Worm (Caenorhabditis elegans) whole organism, L2 larva: ENCODE results near the gene msp-32.
A peak's percentile ranks its signal among the peaks of the same experiment; 100 is the strongest.

Experiments
- C34F6.9 ChIP-seq: fragments of 150-350 bp; optimal IDR thresholded peaks from 2 replicates; lab custom pipeline; 2014; ENCODE audit warnings: missing biosample characterization, missing genetic modification characterization
- F13H6.1 ChIP-seq: sonication (generic microtip); optimal IDR thresholded peaks from 2 replicates; lab custom pipeline; 2016; ENCODE audit warnings: missing genetic modification characterization, missing compliant biosample characterization
- Y55F3AM.14 ChIP-seq: fragments of 200-800 bp; sonication (Bioruptor generic); optimal IDR thresholded peaks from 2 replicates; lab custom pipeline; 2018; ENCODE audit warnings: mild to moderate bottlenecking, missing genetic modification characterization, missing compliant biosample characterization
- ZK546.5 ChIP-seq: sonication (generic microtip); optimal IDR thresholded peaks from 2 replicates; lab custom pipeline; 2017; ENCODE audit warnings: missing biosample characterization, missing genetic modification characterization
- aly-2 ChIP-seq: fragments of 150-350 bp; optimal IDR thresholded peaks from 2 replicates; lab custom pipeline; 2014; ENCODE audit warnings: missing biosample characterization, missing genetic modification characterization
- ama-1 ChIP-seq: fragments of 150-350 bp; optimal IDR thresholded peaks from 2 replicates; lab custom pipeline; 2018; ENCODE audit warnings: inconsistent platforms
- blmp-1 ChIP-seq: sonication (generic microtip); optimal IDR thresholded peaks from 2 replicates; lab custom pipeline; 2017; ENCODE audit warnings: missing genetic modification characterization, mild to moderate bottlenecking, missing compliant biosample characterization, antibody characterized with exemption, moderate library complexity; ENCODE audit not compliant: insufficient read depth
- ceh-16 ChIP-seq: fragments of 150-350 bp; optimal IDR thresholded peaks from 2 replicates; lab custom pipeline; 2014; ENCODE audit warnings: missing biosample characterization, missing genetic modification characterization
- crh-2 ChIP-seq: sonication (generic microtip); optimal IDR thresholded peaks from 2 replicates; lab custom pipeline; 2017; ENCODE audit warnings: missing biosample characterization, missing genetic modification characterization
- dmd-4 ChIP-seq: sonication (generic microtip); optimal IDR thresholded peaks from 2 replicates; lab custom pipeline; 2017; ENCODE audit warnings: missing biosample characterization, missing genetic modification characterization
- elt-1 ChIP-seq: fragments of 150-350 bp; optimal IDR thresholded peaks from 2 replicates; lab custom pipeline; 2014; ENCODE audit warnings: missing biosample characterization, missing genetic modification characterization
- elt-3 ChIP-seq: sonication (generic microtip); optimal IDR thresholded peaks from 2 replicates; lab custom pipeline; 2017; ENCODE audit warnings: missing biosample characterization, missing genetic modification characterization
- fos-1 ChIP-seq: fragments of 150-350 bp; optimal IDR thresholded peaks from 2 replicates; lab custom pipeline; 2014; ENCODE audit warnings: missing biosample characterization, missing genetic modification characterization
- gmeb-1 ChIP-seq: fragments of 150-350 bp; optimal IDR thresholded peaks from 2 replicates; lab custom pipeline; 2014; ENCODE audit warnings: missing biosample characterization, missing genetic modification characterization
- lin-11 ChIP-seq: fragments of 150-350 bp; sonication (generic microtip); optimal IDR thresholded peaks from 2 replicates; lab custom pipeline; 2014; ENCODE audit warnings: missing biosample characterization, missing genetic modification characterization, inconsistent platforms, mixed read lengths
- lin-13 ChIP-seq: fragments of 150-350 bp; optimal IDR thresholded peaks from 2 replicates; lab custom pipeline; 2014; ENCODE audit warnings: missing biosample characterization, missing genetic modification reagents, missing genetic modification characterization
- lin-39 ChIP-seq: fragments of 150-350 bp; optimal IDR thresholded peaks from 2 replicates; lab custom pipeline; 2014; ENCODE audit warnings: missing biosample characterization, missing genetic modification reagents, missing genetic modification characterization
- lsy-2 ChIP-seq, 2 experiments: fragments of 150-350 bp in 1 of 2; sonication (generic microtip) in 1 of 2; optimal IDR thresholded peaks; 2 replicates each; lab custom pipeline; 2014 to 2017; ENCODE audit warnings: missing biosample characterization in 2 of 2, missing genetic modification characterization in 2 of 2
- mab-5 ChIP-seq: fragments of 150-350 bp; optimal IDR thresholded peaks from 2 replicates; lab custom pipeline; 2014; ENCODE audit warnings: missing biosample characterization, missing genetic modification characterization
- mdl-1 ChIP-seq, 2 experiments: fragments of 150-350 bp in 1 of 2; sonication (generic microtip) in 1 of 2; optimal IDR thresholded peaks; 2 replicates each; lab custom pipeline; 2017; ENCODE audit warnings: missing biosample characterization in 2 of 2, missing genetic modification characterization in 2 of 2
- nhr-10 ChIP-seq: sonication (generic microtip); optimal IDR thresholded peaks from 2 replicates; lab custom pipeline; 2017; ENCODE audit warnings: missing biosample characterization, missing genetic modification characterization
- nhr-129 ChIP-seq: fragments of 150-350 bp; optimal IDR thresholded peaks from 2 replicates; lab custom pipeline; 2014; ENCODE audit warnings: missing biosample characterization, missing genetic modification characterization
- nhr-21 ChIP-seq: fragments of 150-350 bp; optimal IDR thresholded peaks from 2 replicates; lab custom pipeline; 2014; ENCODE audit warnings: missing biosample characterization, missing genetic modification characterization
- nhr-23 ChIP-seq: fragments of 150-350 bp; optimal IDR thresholded peaks from 2 replicates; lab custom pipeline; 2014; ENCODE audit warnings: missing biosample characterization, missing genetic modification reagents, missing genetic modification characterization
- nhr-237 ChIP-seq: fragments of 150-350 bp; optimal IDR thresholded peaks from 2 replicates; lab custom pipeline; 2014; ENCODE audit warnings: missing biosample characterization, missing genetic modification characterization
- nhr-25 ChIP-seq: fragments of 150-350 bp; sonication (generic microtip); optimal IDR thresholded peaks from 3 replicates; lab custom pipeline; 2014; ENCODE audit warnings: missing biosample characterization, missing genetic modification characterization
- sem-4 ChIP-seq: fragments of 150-350 bp; optimal IDR thresholded peaks from 2 replicates; lab custom pipeline; 2014; ENCODE audit warnings: missing biosample characterization, missing genetic modification reagents, missing genetic modification characterization
- skn-1 ChIP-seq: sonication (generic microtip); optimal IDR thresholded peaks from 2 replicates; lab custom pipeline; 2017; ENCODE audit warnings: missing biosample characterization, missing genetic modification characterization
- sma-3 ChIP-seq: sonication (generic microtip); optimal IDR thresholded peaks from 2 replicates; lab custom pipeline; 2016; ENCODE audit warnings: missing genetic modification reagents, missing genetic modification characterization, missing compliant biosample characterization
- sma-9 ChIP-seq, 2 experiments: fragments of 150-350 bp in 1 of 2; sonication (generic microtip) in 1 of 2; optimal IDR thresholded peaks; 2 replicates each; lab custom pipeline; 2014 to 2016; ENCODE audit warnings: missing genetic modification characterization in 2 of 2, mild to moderate bottlenecking in 1 of 2, missing biosample characterization in 1 of 2, missing compliant biosample characterization in 1 of 2, missing genetic modification reagents in 1 of 2, moderate library complexity in 1 of 2
- snpc-4 ChIP-seq: fragments of 150-350 bp; optimal IDR thresholded peaks from 2 replicates; lab custom pipeline; 2014; ENCODE audit warnings: missing biosample characterization, missing genetic modification characterization
- unc-39 ChIP-seq: fragments of 150-350 bp; optimal IDR thresholded peaks from 2 replicates; lab custom pipeline; 2014; ENCODE audit warnings: missing biosample characterization, missing genetic modification characterization
- unc-55 ChIP-seq: fragments of 150-350 bp; sonication (generic microtip); optimal IDR thresholded peaks from 3 replicates; lab custom pipeline; 2014; ENCODE audit warnings: missing biosample characterization, missing genetic modification reagents, missing genetic modification characterization
- unc-62 ChIP-seq: fragments of 150-350 bp; optimal IDR thresholded peaks from 2 replicates; lab custom pipeline; 2014; ENCODE audit warnings: missing biosample characterization, missing genetic modification reagents, missing genetic modification characterization
- zag-1 ChIP-seq: fragments of 150-350 bp; optimal IDR thresholded peaks from 2 replicates; lab custom pipeline; 2014; ENCODE audit warnings: missing biosample characterization, missing genetic modification characterization
- ztf-1 ChIP-seq: fragments of 200-800 bp; sonication (Bioruptor generic); conservative IDR thresholded peaks from 2 replicates; pipeline ENCODE4 v1.3.6; 2022; ENCODE audit warnings: missing genetic modification characterization, missing compliant biosample characterization
- ztf-11 ChIP-seq: sonication (generic microtip); optimal IDR thresholded peaks from 2 replicates; lab custom pipeline; 2017; ENCODE audit warnings: missing biosample characterization, missing genetic modification characterization
- ztf-4 ChIP-seq: fragments of 150-350 bp; optimal IDR thresholded peaks from 2 replicates; lab custom pipeline; 2014; ENCODE audit warnings: missing biosample characterization, missing genetic modification characterization

Gene msp-32

DNA sequence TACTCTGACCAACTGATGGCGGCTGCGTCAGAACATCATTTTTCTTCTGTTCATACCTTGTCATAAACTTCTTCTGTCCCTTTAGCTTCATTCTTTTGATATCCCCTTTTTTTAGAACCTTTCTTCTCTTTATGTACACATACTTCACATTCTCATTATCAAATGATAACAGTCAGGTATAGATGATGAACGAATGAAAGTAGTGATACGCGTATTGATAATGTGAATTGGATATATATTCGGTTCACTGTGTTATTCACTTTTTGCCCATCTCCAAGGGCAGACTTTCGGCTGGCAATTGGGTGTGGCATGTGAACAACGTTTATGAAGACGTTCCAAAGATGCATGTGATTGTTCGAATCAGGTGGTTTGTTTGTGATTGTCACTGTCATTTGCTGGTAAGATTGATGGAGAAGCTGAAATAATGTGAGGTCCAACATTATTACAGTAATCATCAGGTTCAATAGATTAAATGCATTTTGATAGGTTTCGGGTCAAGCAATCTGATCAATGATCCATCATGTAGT lies 24.2 kb upstream of the msp-32 start, which contains the start of gene F11G11.15:
Gene F11G11.15, plus strand, starts transcription at position 511 of the 527 bp plus-strand sequence.
- TF ChIP-seq elt-3 (no peak), sma-9 (GFP tag; optimal IDR thresholded peaks at IDR 0.05; lab: Kevin White, UChicago) (no peak), sma-9 (tag; optimal IDR thresholded peaks at IDR 0.05; lab: Kevin White, UChicago) (no peak), gmeb-1 (tag; lab: Kevin White, UChicago) (no peak), nhr-237 (tag; lab: Kevin White, UChicago) (no peak), lin-39 (tag; lab: Kevin White, UChicago) (no peak), aly-2 (tag; lab: Kevin White, UChicago) (no peak), zag-1 (tag; lab: Kevin White, UChicago) (no peak), nhr-21 (tag; lab: Kevin White, UChicago) (peak; percentile 32), nhr-25 (tag; lab: Kevin White, UChicago) (peak; percentile 40), blmp-1 (tag; lab: Kevin White, UChicago) (peak; percentile 63), C34F6.9 (tag; lab: Kevin White, UChicago) (no peak), fos-1 (tag; lab: Kevin White, UChicago) (no peak), nhr-10 (no peak), F13H6.1 (tag; lab: Kevin White, UChicago) (no peak)

- TF ChIP-seq elt-1 (tag; lab: Kevin White, UChicago) (no peak), ztf-11 (tag; lab: Kevin White, UChicago) (no peak), lin-13 (GFP tag; lab: Kevin White, UChicago) (no peak), unc-39 (tag; lab: Kevin White, UChicago) (no peak), mdl-1 (tag; optimal IDR thresholded peaks at IDR 0.05; lab: Kevin White, UChicago) (no peak), snpc-4 (no peak), Y55F3AM.14 (GFP tag; lab: Kevin White, UChicago) (no peak), nhr-25 (tag; lab: Kevin White, UChicago) (peak; percentile 15), sma-9 (GFP tag; optimal IDR thresholded peaks at IDR 0.05; lab: Kevin White, UChicago) (peak; percentile 15), sma-9 (tag; optimal IDR thresholded peaks at IDR 0.05; lab: Kevin White, UChicago) (no peak), lin-11 (tag; lab: Kevin White, UChicago) (no peak), ama-1 (lab: Kevin White, UChicago) (no peak), mab-5 (tag; lab: Kevin White, UChicago) (no peak), sem-4 (peak; percentile 33), blmp-1 (tag; lab: Kevin White, UChicago) (peak; percentile 97), dmd-4 (tag; lab: Kevin White, UChicago) (no peak), ceh-16 (no peak), aly-2 (tag; lab: Kevin White, UChicago) (no peak), C34F6.9 (tag; lab: Kevin White, UChicago) (no peak), nhr-21 (tag; lab: Kevin White, UChicago) (peak; percentile 21), nhr-23 (tag; lab: Kevin White, UChicago) (no peak), lin-39 (tag; lab: Kevin White, UChicago) (no peak), F13H6.1 (tag; lab: Kevin White, UChicago) (no peak), crh-2 (no peak)
- TF ChIP-seq, all 48 proteins: peak for 5
Measured at ce11 chrII:4876091-4876490, 22.5 kb upstream of the msp-32 start, which contains the start of gene F11G11.13. F11G11.13 (minus strand) TSS chrII:4876179.

ce11 chrII:4879629-4880028 lies 19.0 kb upstream of the msp-32 start, which contains the start of gene gst-6:
gst-6 (plus strand) TSS chrII:4879891.
- TF ChIP-seq ZK546.5 (no peak), F13H6.1 (tag; lab: Kevin White, UChicago) (no peak), snpc-4 (no peak), skn-1 (peak; percentile 46), fos-1 (tag; lab: Kevin White, UChicago) (peak; percentile 61), ama-1 (lab: Kevin White, UChicago) (no peak), ztf-1 (GFP tag; lab: Robert Waterston, UW) (no peak)

- TF ChIP-seq nhr-23 (tag; lab: Kevin White, UChicago) (no peak), sma-9 (GFP tag; optimal IDR thresholded peaks at IDR 0.05; lab: Kevin White, UChicago) (peak; percentile 75), sma-9 (tag; optimal IDR thresholded peaks at IDR 0.05; lab: Kevin White, UChicago) (no peak), F13H6.1 (tag; lab: Kevin White, UChicago) (peak; percentile 23), nhr-129 (tag; lab: Kevin White, UChicago) (peak; percentile 26), lsy-2 (tag; optimal IDR thresholded peaks at IDR 0.05; lab: Kevin White, UChicago) (no peak), nhr-21 (tag; lab: Kevin White, UChicago) (no peak), C34F6.9 (tag; lab: Kevin White, UChicago) (peak; percentile 1), nhr-25 (tag; lab: Kevin White, UChicago) (peak; percentile 62), gmeb-1 (tag; lab: Kevin White, UChicago) (peak; percentile 6), skn-1 (peak; percentile 94), unc-62 (GFP tag; lab: Kevin White, UChicago) (no peak), unc-55 (GFP tag; lab: Kevin White, UChicago) (peak; percentile 15), fos-1 (tag; lab: Kevin White, UChicago) (peak; percentile 64), crh-2 (peak; percentile 21), ztf-4 (tag; lab: Kevin White, UChicago) (no peak), sma-3 (GFP tag; lab: Kevin White, UChicago) (peak; percentile 61)
Measured at ce11 chrII:4881727-4882126, 16.9 kb upstream of the msp-32 start, which contains the start of gene gst-7. gst-7 (plus strand) TSS chrII:4882062.
